Fruit fly (Drosophila melanogaster): ENCODE results near the gene CG9948.
A peak's percentile ranks its signal among the peaks of the same experiment; 100 is the strongest.

Gene CG9948

DNA sequence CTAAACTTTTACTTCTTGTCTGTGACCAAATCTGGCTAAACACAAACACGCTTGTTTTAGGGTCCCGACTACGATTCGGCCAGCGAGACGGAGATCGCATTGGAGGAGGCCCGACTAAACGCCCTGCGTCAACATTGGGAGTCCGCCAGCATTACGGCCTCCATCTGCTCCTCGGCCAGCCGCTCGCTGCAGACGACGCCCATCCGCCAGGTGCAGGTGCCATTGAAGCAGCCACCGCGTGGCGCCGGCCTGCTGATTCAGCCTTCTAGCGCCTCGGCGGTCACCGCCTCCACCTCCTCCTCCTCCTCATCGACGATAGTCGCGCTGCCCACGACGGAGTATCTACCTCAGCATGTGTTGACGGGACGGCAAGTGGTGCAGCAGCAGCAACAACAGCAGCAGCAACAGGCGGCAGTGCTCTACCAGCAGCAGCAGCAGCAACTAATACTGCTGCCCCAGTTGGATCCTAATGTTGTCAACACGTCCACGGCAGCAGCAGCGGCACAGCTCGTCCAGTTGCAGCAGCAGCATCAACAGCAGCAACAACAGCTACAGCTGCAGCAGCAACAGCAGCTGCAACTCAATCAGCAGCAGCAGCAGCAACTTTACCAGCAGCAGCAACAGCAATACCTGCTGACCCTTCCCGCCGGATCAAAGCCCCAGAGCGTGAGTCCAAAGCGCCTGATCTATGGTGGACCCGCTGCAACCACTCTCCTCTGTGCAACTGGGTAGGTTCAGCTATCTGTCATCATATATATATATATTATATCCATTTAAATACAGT is 8.4 kb upstream of the CG9948 start:
- TF ChIP-seq noc (tag; optimal IDR thresholded peaks at IDR 0.05) = no peak

DNA sequence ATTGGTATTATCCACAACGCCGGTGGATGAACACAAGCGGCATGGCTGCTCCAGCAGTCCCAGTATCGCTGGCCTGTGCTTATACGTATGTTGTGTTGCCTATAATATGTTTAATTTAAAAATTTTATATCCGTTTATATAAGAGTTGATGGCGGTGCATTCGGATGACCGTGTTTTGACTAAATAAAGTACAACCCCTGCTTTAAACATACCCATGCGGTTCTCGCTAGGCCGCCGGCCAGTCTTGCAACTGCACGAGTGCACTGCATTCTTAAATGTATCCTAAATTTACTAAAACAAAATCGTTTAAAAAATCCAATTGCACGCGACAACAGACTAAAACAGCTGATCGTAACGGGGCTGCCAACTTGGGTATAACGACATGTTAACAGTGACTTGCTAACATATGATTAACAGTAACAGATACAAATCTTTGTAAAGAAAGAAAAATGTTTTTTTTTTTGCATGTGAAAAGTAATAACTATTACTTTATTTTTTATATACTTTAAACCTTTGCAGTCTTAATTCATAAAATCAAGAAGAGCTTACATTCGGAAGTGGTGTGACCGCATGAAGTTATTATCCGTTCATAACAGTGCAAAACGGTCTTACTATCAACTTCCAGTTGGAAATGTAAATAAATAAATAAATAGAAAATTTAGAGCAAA is 2.1 kb downstream of the CG9948 start, which contains the start of the genes Uqcc1 and Surf1:
Uqcc1 (minus strand) TSS at position 356 of the 668 bp plus-strand sequence.
Surf1 (plus strand) TSS at position 594 of the 668 bp plus-strand sequence.
- no peak for TF ChIP-seq noc (tag; optimal IDR thresholded peaks at IDR 0.05)

DNA sequence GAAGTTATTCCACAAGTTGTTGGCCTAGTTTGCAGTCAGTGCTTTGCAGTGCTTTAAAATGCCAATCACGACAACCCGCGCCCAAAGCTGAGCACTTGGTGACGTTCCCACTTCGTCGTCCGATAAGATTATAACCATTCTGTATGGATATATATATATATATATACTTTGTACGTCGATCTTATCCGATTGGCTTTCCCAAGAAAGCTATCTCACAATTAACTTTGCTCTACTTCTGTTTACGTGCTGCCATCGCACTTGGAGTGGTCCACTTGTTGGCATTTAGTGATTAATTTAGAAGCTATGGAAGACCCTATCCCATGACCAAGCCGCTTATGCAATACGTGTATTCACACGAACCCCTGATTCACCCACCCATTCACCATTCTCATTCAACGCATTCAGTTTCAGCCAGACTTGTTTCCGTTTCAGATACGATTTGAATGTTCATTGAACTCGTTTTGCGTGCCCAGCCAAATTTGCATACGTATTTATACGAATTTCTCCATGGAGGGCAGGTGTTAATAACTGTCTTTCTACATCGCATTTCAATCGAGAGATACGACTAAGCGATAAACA is 6.3 kb downstream of the CG9948 start:
- no peak for TF ChIP-seq noc (tag; optimal IDR thresholded peaks at IDR 0.05)

DNA sequence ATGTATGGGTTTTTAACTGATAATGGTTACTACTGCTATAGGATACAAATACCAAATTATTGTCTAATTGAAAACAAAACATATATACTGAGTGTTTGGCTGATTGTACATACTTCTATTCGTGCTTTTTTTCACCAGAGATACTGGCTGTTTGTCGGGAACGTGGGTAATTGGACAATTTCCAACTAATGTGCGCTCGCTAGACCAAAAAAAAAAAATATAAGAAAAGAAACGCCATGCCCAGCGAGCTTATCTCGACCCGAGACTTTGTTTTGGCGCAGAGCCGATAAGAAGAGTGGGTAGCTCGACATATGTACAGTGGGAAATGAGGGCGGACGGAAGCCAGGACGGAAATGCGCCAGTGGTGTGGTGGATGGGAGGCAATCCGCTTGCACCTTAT is 7.4 kb downstream of the CG9948 start:
- no peak for TF ChIP-seq noc (tag; optimal IDR thresholded peaks at IDR 0.05)

DNA sequence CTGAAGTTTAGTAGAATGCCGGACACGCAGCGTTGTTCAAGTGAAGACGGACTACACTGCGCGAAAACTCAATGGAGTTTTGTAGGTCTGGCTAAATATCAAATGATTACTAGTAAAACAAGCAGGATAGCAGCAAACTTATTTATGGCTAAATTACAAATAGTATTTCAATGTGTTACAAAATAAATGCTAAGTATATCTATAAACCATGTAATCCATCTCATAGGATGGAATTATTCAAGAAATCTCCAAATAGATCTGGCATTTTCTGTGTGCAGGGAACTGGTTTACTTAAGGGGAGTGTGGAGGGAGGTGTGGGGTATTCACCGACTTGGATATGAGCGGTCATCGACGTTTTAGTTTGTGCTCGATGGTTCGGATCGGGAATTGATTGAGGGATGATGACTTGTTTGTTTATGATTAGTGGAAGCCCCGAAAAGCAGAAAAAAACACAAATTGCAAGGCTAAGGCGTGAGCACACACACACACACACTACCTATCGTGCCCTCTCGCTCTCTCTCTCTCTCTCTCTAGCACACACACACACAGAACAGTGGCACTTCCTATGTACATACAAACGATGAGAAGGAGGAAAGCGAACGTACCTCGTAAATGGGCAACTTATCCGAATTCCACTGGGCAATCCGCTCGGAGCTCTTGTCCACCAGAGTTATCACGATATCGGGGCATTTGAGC is 8.1 kb downstream of the CG9948 start:
- peak; percentile 42 for TF ChIP-seq noc (tag; optimal IDR thresholded peaks at IDR 0.05)

DNA sequence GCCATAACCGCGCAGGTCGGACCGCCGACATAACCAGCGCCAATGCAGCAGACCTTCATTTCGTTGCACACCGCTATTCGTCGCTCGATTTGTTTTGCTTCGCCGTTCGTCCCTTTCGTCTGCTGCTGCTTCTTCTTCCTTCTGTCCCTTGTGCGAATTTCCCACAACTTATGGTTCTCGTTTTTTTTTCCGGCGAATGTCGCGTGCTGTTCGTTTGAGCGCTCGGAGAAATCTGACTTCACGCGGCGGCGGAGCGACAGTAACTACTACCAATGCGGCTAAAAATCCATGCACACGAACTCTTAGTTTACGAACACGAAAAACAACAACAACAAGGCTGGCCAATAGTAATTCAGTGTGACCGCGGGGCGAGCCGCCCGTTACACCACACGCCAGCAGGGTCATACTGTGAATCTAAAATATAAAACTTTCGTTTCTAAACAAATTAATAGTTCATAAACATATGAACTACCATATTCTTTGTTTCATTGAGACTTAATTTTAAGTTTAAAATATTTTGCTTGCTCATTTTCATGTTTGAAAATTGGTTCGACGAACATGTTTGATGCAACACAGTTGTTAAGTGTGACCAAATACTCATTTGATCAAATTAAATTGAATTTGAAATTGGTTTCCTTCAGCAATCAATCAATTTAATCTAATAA is 8.8 kb downstream of the CG9948 start, which contains the start of gene sgl:
sgl (minus strand) TSS at position 271 of the 665 bp plus-strand sequence.
- TF ChIP-seq noc (tag; optimal IDR thresholded peaks at IDR 0.05) = peak; percentile 50

DNA sequence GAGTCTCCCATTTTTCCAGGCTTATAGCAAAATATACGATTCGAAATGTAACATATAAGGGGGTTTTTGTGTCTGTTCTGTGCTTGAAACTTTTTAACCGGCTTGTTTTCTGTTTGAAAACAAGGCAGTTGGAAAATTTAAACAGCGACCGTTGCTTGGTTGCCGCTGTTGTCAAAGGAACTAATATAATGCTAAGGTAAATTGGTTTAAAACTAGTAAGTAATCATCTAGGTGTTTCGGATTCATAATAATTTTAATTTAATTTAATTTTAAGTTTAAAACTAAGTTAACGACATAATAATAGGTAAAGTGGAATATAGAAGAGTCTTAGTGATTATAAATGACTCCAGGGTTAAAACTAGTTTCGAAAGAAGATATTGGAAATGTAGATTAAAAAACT is 12.0 kb downstream of the CG9948 start, which contains the start of gene CG10064:
CG10064 (minus strand) TSS at position 101 of the 400 bp plus-strand sequence.
- TF ChIP-seq noc (tag; optimal IDR thresholded peaks at IDR 0.05) = no peak

DNA sequence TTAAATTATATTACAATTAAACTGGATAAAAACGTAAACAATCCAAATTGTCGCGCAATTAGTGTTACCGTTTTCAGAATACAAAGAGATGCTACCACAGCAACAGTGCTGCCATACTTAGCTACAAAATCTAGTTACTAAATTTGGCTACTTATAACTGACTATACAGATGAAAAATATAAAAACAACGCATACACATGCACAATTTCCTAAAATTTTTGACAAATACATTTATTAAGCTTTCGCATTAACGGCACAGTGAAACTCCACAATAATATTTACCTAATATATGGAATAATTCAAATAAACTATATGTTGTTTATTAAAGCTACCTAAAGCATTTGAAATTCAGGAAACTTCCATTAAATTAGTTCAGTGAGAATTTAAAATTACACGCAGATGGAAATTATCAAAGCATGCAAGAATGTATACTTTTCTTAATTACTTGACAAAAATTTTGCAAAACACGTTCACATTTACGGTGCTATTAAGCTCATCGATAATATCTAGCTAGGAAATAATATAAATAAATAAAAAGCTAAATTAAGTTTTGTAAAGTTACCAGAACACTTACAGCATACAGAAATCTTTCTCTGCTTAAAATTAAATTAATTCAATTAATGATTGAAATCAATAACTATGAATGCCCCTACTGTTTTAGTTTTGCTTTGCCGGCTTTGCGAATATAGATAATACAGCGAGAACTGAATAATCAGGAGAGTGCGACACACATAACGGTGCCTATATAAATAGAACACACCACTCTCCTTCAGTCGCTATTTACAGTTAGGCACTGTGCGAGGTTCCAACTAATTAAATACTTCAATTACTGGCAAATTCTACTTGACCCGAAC is 13.4 kb downstream of the CG9948 start, which contains the start of the genes Mis12 and CG9953:
Mis12 (minus strand) TSS at position 88 of the 854 bp plus-strand sequence.
CG9953 (plus strand) TSS at position 698 of the 854 bp plus-strand sequence.
- peak; percentile 60 for TF ChIP-seq noc (tag; optimal IDR thresholded peaks at IDR 0.05)

DNA sequence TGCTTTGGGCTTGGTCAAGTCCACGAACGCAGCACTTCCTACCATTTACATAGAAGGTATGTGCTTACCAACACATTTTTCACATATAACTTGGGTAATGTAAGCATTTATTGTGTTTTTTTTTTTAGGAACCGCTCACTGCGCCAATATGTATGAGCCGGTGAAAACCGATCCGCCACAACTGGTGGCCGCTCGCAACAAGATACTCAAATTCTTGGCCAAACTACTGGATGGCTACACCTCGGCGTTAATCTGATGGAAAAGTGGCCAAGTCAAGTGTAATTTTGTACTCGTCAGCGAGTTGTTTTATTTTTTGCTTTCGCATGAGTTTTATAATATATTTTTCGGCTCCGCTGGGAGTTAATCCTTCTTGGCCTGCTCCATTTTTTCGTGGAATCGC is 15.5 kb downstream of the CG9948 start:
- TF ChIP-seq noc (tag; optimal IDR thresholded peaks at IDR 0.05) = no peak

DNA sequence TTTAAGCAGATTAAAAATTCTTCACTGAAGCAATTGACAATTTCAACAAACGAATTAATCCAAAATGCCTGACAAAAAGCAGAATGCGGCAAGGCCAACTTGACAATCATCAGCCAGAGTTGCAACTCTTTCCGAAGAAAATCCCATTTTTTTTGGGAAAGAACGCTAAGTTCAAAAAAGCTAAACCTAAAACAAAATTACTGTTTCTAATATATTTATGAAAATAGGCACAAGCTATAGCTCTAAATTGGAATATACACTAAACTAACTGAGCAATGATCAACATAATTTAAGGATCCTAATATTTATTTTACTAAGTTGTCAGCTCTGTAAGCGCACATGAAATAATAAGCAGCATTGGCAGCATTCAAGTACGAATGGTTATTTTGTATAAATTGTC is 16.6 kb downstream of the CG9948 start, which contains the start of gene CG10063:
CG10063 (minus strand) TSS at position 101 of the 400 bp plus-strand sequence.
- TF ChIP-seq noc (tag; optimal IDR thresholded peaks at IDR 0.05) = no peak

DNA sequence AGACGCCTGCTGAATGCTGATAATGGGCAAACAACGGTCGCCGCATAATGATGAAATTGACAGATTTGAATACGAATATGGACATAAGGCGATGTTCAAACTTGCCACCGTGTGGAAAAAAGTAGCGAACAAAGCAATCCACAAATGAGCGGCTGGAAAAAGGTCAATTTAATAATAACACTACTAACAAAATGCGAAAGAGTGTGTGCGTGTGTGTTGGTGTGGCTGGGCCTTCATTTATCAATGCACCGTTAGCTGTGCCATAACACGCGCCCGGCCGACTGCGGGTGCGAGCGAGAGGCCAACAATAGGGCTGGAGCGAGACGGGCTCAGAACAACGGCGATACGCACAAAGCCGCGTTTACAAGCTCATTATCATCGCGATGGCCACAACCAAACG is 20.1 kb downstream of the CG9948 start:
- no peak for TF ChIP-seq noc (tag; optimal IDR thresholded peaks at IDR 0.05)

DNA sequence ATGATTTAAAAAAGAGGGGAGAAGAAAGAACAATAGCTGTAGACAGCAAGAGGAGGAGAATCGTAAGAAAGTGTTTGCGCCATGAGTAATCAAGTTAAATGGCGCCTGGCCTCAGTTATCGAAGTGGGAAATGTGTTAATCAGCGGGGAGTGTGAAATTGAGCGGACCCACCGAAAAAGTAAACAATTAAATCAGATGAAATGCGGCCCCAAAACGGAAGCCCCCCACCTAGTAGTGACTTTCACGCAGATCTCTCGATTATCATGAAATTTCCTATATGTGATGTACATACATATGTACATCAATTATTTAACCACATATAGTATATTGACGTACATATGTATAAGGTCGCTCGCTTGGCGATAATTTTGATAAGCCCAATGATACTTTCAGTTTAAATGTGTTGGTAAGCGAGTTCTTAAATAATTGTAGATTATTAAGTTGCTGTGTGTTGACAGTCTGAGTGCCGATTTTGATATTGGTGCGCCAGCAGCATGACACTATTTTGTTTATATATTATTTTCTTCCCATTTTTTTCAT is 20.9 kb downstream of the CG9948 start:
- no peak for TF ChIP-seq noc (tag; optimal IDR thresholded peaks at IDR 0.05)

DNA sequence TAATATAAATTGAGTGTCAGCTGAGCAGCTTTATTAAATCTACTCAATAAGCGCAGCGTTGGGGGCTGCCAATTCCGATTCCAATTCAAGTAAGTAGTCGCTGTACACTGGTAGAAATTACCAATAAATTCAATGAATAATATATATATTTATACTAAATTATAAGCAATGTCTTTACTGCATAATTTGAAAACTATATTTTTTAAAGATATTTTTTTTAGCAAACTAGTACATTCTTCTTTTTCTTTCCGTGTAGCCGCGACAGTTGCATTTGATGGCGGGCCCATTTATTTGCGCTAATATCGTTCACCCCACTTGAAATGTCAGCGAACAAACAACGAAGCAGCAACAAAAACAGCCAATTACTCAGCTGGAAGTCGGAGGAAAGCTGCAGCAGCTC is 21.6 kb downstream of the CG9948 start:
- TF ChIP-seq noc (tag; optimal IDR thresholded peaks at IDR 0.05) = no peak
